Worm (Caenorhabditis elegans) whole organism, late embryonic: ENCODE data around the gene clec-42.
"Not testable (repeated sequence)": the region's sequence is repeated elsewhere in the genome, so short reads cannot be mapped to it uniquely, and the experiment has no call there.

ENCODE experiments used
- T23F11.4 ChIP-seq: fragments of 200-800 bp; sonication (Bioruptor generic); optimal IDR thresholded peaks from 2 replicates; lab custom pipeline; 2018; ENCODE audit warnings: mild to moderate bottlenecking, missing genetic modification characterization, missing compliant biosample characterization
- Y22D7AL.16 ChIP-seq: sonication (generic microtip); optimal IDR thresholded peaks from 2 replicates; lab custom pipeline; 2016; ENCODE audit warnings: missing genetic modification characterization, missing compliant biosample characterization
- ceh-14 ChIP-seq: sonication (generic microtip); optimal IDR thresholded peaks from 2 replicates; lab custom pipeline; 2016; ENCODE audit warnings: missing genotype, missing genetic modification characterization, missing compliant biosample characterization
- ceh-18 ChIP-seq: sonication (generic microtip); optimal IDR thresholded peaks from 2 replicates; lab custom pipeline; 2016; ENCODE audit warnings: missing genetic modification characterization, missing compliant biosample characterization
- ceh-2 ChIP-seq: sonication (generic microtip); optimal IDR thresholded peaks from 2 replicates; lab custom pipeline; 2016; ENCODE audit warnings: missing genotype, missing genetic modification characterization, missing compliant biosample characterization
- ceh-31 ChIP-seq: sonication (generic microtip); optimal IDR thresholded peaks from 2 replicates; lab custom pipeline; 2016; ENCODE audit warnings: missing genetic modification characterization, missing compliant biosample characterization
- ceh-34 ChIP-seq: sonication (generic microtip); optimal IDR thresholded peaks from 2 replicates; lab custom pipeline; 2016; ENCODE audit warnings: mild to moderate bottlenecking, missing genetic modification characterization, missing compliant biosample characterization
- ceh-48 ChIP-seq: sonication (generic microtip); optimal IDR thresholded peaks from 2 replicates; lab custom pipeline; 2016; ENCODE audit warnings: missing genetic modification characterization, inconsistent platforms, missing compliant biosample characterization
- ceh-6 ChIP-seq: fragments of 200-800 bp; sonication (Bioruptor generic); optimal IDR thresholded peaks from 2 replicates; lab custom pipeline; 2018; ENCODE audit warnings: mild to moderate bottlenecking, missing genetic modification characterization, missing compliant biosample characterization
- dmd-4 ChIP-seq: sonication (generic microtip); optimal IDR thresholded peaks from 2 replicates; lab custom pipeline; 2016; ENCODE audit warnings: borderline replicate concordance, missing genetic modification characterization, missing compliant biosample characterization
- ets-4 ChIP-seq: sonication (generic microtip); optimal IDR thresholded peaks from 2 replicates; lab custom pipeline; 2016; ENCODE audit warnings: missing genetic modification characterization, missing compliant biosample characterization
- fax-1 ChIP-seq: sonication (generic microtip); optimal IDR thresholded peaks from 2 replicates; lab custom pipeline; 2016; ENCODE audit warnings: missing genotype, missing genetic modification characterization, missing compliant biosample characterization
- hlh-30 ChIP-seq: sonication (generic microtip); optimal IDR thresholded peaks from 2 replicates; lab custom pipeline; 2017; ENCODE audit warnings: antibody characterized with exemption, missing genetic modification characterization, missing compliant biosample characterization; ENCODE audit not compliant: insufficient read depth
- hlh-6 ChIP-seq: sonication (generic microtip); optimal IDR thresholded peaks from 2 replicates; lab custom pipeline; 2016; ENCODE audit warnings: missing genotype, missing genetic modification characterization, missing compliant biosample characterization
- hlh-8 ChIP-seq: sonication (generic microtip); optimal IDR thresholded peaks from 2 replicates; lab custom pipeline; 2016; ENCODE audit warnings: missing genotype, missing genetic modification characterization, missing compliant biosample characterization
- lim-6 ChIP-seq: sonication (generic microtip); optimal IDR thresholded peaks from 2 replicates; lab custom pipeline; 2016; ENCODE audit warnings: missing genetic modification characterization, missing compliant biosample characterization
- lin-11 ChIP-seq: fragments of 200-800 bp; sonication (Bioruptor generic); optimal IDR thresholded peaks from 2 replicates; lab custom pipeline; 2018; ENCODE audit warnings: mild to moderate bottlenecking, missing genetic modification characterization, missing compliant biosample characterization
- mec-3 ChIP-seq: sonication (generic microtip); optimal IDR thresholded peaks from 2 replicates; lab custom pipeline; 2016; ENCODE audit warnings: borderline replicate concordance, missing genetic modification characterization, missing compliant biosample characterization
- nfya-1 ChIP-seq: sonication (generic microtip); optimal IDR thresholded peaks from 2 replicates; lab custom pipeline; 2017; ENCODE audit warnings: missing genetic modification characterization, mild to moderate bottlenecking, missing compliant biosample characterization, antibody characterized with exemption, moderate library complexity
- nhr-11 ChIP-seq: fragments of 150-350 bp; optimal IDR thresholded peaks from 2 replicates; lab custom pipeline; 2014; ENCODE audit warnings: missing biosample characterization, missing genetic modification characterization
- pag-3 ChIP-seq: sonication (generic microtip); optimal IDR thresholded peaks from 2 replicates; lab custom pipeline; 2016; ENCODE audit warnings: missing compliant biosample characterization, missing genetic modification characterization, borderline replicate concordance
- pax-1 ChIP-seq: fragments of 150-350 bp; optimal IDR thresholded peaks from 2 replicates; lab custom pipeline; 2014; ENCODE audit warnings: missing biosample characterization, missing genetic modification characterization
- pha-4 ChIP-seq: fragments of 150-350 bp; optimal IDR thresholded peaks from 2 replicates; lab custom pipeline; 2018; ENCODE audit warnings: missing biosample characterization, missing genetic modification reagents, missing genetic modification characterization
- pros-1 ChIP-seq: fragments of 150-350 bp; optimal IDR thresholded peaks from 2 replicates; lab custom pipeline; 2014; ENCODE audit warnings: missing biosample characterization, missing genetic modification reagents, missing genetic modification characterization
- rnt-1 ChIP-seq: sonication (generic microtip); optimal IDR thresholded peaks from 2 replicates; lab custom pipeline; 2016; ENCODE audit warnings: missing genetic modification characterization, missing compliant biosample characterization
- sox-2 ChIP-seq: fragments of 200-800 bp; sonication (Bioruptor generic); IDR thresholded peaks from 2 replicates; pipeline ENCODE4 v1.3.6; 2022; ENCODE audit warnings: missing genetic modification reagents, missing genetic modification characterization, missing compliant biosample characterization
- sox-4 ChIP-seq: sonication (generic microtip); optimal IDR thresholded peaks from 2 replicates; lab custom pipeline; 2017; ENCODE audit warnings: mild to moderate bottlenecking, missing genetic modification characterization, inconsistent platforms, missing compliant biosample characterization
- syd-9 ChIP-seq: sonication (generic microtip); optimal IDR thresholded peaks from 2 replicates; lab custom pipeline; 2016; ENCODE audit warnings: mild to moderate bottlenecking, missing genetic modification characterization, moderate library complexity, missing compliant biosample characterization
- tbx-2 ChIP-seq: sonication (generic microtip); optimal IDR thresholded peaks from 2 replicates; lab custom pipeline; 2016; ENCODE audit warnings: missing genetic modification characterization, missing compliant biosample characterization
- tbx-7 ChIP-seq: sonication (generic microtip); optimal IDR thresholded peaks from 2 replicates; lab custom pipeline; 2016; ENCODE audit warnings: missing genotype, missing genetic modification characterization, missing compliant biosample characterization
- unc-42 ChIP-seq: sonication (generic microtip); optimal IDR thresholded peaks from 2 replicates; lab custom pipeline; 2016; ENCODE audit warnings: missing genotype, missing genetic modification characterization, missing compliant biosample characterization

clec-42 gene

DNA sequence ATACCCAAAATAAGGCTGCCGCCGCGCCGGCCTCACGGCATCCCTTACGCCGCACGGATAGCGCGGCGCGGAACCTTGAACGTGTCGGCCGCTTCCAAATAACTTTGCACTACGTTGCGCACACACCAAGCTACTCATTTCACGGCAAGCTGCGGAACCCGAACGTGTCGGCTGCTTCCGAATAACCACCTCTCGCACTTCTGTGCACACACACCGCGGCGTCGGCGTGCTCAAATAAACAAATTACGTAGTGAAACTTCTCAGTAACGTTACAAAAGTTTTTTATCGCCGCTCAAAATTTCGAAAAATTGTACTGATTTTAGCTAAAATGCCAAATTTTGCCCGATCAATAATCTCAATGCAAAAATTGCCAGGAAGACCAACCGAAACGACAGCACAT is 21.6 kb downstream of the clec-42 start:
- TF ChIP-seq sox-4 (tag; lab: Kevin White, UChicago) (no peak), pax-1 (tag; lab: Kevin White, UChicago) (no peak), ets-4 (tag; lab: Kevin White, UChicago) (no peak), ceh-34 (no peak), Y22D7AL.16 (no peak), nhr-11 (tag; lab: Kevin White, UChicago) (no peak), fax-1 (tag; lab: Kevin White, UChicago) (no peak)

DNA sequence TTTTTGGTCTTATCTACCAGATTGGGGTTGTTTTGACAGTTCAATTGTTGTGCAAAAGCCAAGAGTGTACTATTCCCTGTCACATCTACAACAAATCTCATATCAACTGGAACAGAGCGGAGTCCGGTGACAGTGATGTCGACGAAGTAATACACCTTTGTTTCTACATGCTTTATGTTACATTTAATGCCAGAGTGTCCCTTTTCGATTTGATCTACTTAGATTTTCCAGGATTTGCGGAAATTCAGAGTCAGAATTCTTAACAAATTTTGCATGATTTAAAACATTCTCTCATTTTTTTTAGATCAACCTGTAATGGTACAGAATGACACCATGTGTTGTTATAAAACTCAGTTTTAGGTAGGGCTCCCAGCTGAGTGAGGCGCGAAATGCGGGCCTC is 25.0 kb downstream of the clec-42 start, which contains the start of gene F16H6.8:
F16H6.8 (minus strand) TSS at position 101 of the 400 bp plus-strand sequence.
- TF ChIP-seq nfya-1, pha-4, hlh-8 (tag; lab: Kevin White, UChicago): not testable (repeated sequence)

DNA sequence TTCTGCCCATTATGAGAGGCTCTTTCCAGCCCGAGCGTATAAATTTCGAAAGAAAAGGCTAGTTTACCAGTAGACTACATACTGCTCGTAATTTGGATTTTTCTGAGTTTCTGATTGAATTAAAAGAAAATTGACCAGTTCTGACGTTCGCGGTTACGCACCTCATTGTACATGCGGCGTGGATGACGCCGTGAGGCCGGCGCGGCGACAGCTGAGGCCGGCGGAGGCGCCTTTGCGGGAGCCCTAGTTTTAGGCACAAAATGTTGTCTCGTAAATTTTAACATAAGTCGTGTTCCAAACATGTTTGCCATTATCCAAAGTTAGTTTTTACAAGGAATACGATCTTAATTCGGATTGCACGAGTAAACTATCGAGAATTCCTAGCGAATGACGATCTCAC is 25.6 kb downstream of the clec-42 start, which contains the start of gene F16H6.9:
F16H6.9 (plus strand) TSS at position 301 of the 400 bp plus-strand sequence.
- not testable (repeated sequence) for TF ChIP-seq nhr-11 (tag; lab: Kevin White, UChicago); ceh-14 (tag; lab: Kevin White, UChicago); ceh-6 (GFP tag; lab: Kevin White, UChicago)

DNA sequence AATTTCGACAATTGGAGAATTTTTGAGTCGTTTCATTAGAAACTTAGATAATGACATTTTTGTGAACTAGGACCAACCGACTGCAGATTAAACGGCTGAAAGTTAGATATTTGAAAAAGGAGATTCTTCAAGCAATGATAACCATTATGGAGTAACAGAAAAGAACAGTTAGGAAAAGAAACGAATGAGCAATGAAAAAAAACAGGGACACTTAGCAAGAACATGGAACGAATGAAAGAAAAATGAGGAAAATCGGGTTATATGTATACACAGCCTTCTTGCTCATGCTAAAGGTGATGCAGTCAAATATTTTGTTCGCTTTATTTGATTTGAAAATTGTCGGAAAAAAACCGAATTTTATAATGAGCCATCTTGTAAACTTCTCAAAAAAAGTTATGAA is 33.1 kb downstream of the clec-42 start, which contains the start of gene F16H6.10:
F16H6.10 (minus strand) TSS at position 101 of the 400 bp plus-strand sequence.
- no peak for TF ChIP-seq unc-42 (tag; lab: Kevin White, UChicago)
- TF ChIP-seq sox-2 (GFP tag; lab: Robert Waterston, UW): no peak
- TF ChIP-seq hlh-8 (tag; lab: Kevin White, UChicago): no peak
- no peak for TF ChIP-seq hlh-30 (tag; lab: Kevin White, UChicago)
- no peak for TF ChIP-seq T23F11.4 (GFP tag; lab: Kevin White, UChicago)
- TF ChIP-seq ceh-14 (tag; lab: Kevin White, UChicago): no peak
- no peak for TF ChIP-seq mec-3 (tag; lab: Kevin White, UChicago)

DNA sequence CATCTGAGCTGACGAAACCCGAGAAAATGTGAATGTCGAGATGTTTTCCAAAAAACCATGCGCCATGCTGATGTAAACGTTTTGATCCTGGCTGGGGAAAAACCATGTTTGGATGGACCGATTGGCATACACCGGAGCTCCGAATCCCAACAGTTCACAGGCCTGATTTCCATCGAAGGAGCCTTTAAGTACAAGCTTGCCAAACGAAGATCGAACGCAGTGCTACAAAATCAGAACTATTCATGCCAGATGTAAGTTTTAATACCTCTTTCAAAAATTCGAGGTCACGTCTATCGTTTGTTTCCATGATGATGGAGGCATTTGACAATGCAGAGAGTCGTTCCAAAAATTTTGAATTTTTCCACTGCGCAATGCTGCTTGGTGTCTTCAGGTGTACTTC is 44.6 kb downstream of the clec-42 start:
- TF ChIP-seq rnt-1 (tag; lab: Kevin White, UChicago) (no peak), dmd-4 (no peak), tbx-7 (tag; lab: Kevin White, UChicago) (no peak), ceh-18 (tag; lab: Kevin White, UChicago) (no peak), ceh-14 (tag; lab: Kevin White, UChicago) (no peak), lim-6 (no peak), ceh-2 (tag; lab: Kevin White, UChicago) (no peak), ceh-31 (tag; lab: Kevin White, UChicago) (no peak), pag-3 (tag; lab: Kevin White, UChicago) (no peak), tbx-2 (tag; lab: Kevin White, UChicago) (no peak), fax-1 (tag; lab: Kevin White, UChicago) (no peak), hlh-8 (tag; lab: Kevin White, UChicago) (no peak), ceh-48 (no peak), sox-2 (GFP tag; lab: Robert Waterston, UW) (no peak), syd-9 (tag; lab: Kevin White, UChicago) (no peak), hlh-6 (tag; lab: Kevin White, UChicago) (no peak), pha-4 (tag; lab: Kevin White, UChicago) (no peak), lin-11 (tag; lab: Kevin White, UChicago) (no peak), pros-1 (tag; lab: Kevin White, UChicago) (no peak), ets-4 (tag; lab: Kevin White, UChicago) (no peak)
